Worm (Caenorhabditis elegans) whole organism, mixed stage, embryonic: ENCODE data around the gene K01H12.4.

Experiments
- ceh-39 ChIP-seq: fragments of 150-350 bp; optimal IDR thresholded peaks from 2 replicates; lab custom pipeline; 2014; ENCODE audit warnings: missing biosample characterization, missing genetic modification characterization
- ham-2 ChIP-seq: fragments of 200-800 bp; sonication (Bioruptor generic); optimal IDR thresholded peaks from 2 replicates; lab custom pipeline; 2018; ENCODE audit warnings: mild to moderate bottlenecking, missing genetic modification characterization, missing compliant biosample characterization
- pha-4 ChIP-seq: fragments of 150-350 bp; optimal IDR thresholded peaks from 2 replicates; lab custom pipeline; 2018; ENCODE audit warnings: missing biosample characterization, missing genetic modification reagents, missing genetic modification characterization
- snpc-4 ChIP-seq: fragments of 150-350 bp; optimal IDR thresholded peaks from 2 replicates; lab custom pipeline; 2014; ENCODE audit warnings: missing biosample characterization, missing genetic modification characterization
- ztf-11 ChIP-seq: fragments of 150-350 bp; optimal IDR thresholded peaks from 2 replicates; lab custom pipeline; 2014; ENCODE audit warnings: missing biosample characterization, missing genetic modification characterization

- TF ChIP-seq pha-4 (tag; lab: Kevin White, UChicago) (no peak), ztf-11 (no peak), snpc-4 (no peak), ceh-39 (tag; lab: Kevin White, UChicago) (no peak), ham-2 (GFP tag; lab: Kevin White, UChicago) (no peak)
These were observed 33.9 kb downstream of the K01H12.4 start, which contains the start of gene C28D4.5 for ce11 chrIV:9746762-9747161.
